Fruit fly (Drosophila melanogaster): ENCODE results near the gene Cby.
A peak's percentile ranks its signal among the peaks of the same experiment; 100 is the strongest.

Cby gene

DNA sequence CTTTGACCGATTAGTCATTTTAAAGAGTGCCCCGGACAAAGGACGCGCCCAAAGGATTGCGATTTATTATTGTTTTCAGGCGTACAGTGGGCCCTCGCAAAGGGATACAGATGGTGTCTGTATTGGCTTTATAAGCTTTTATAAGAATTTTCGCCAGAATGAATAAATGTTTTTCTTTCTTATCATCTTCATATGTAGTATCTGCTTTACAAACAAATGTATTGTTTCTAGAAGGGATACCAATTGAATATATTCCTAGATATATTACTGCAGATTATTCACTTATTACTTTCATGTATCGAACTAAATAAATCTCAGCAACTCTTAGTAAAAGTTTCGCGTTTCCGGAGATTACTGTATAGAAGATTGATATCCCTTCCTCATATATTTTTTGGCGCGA is 10.3 kb upstream of the Cby start:
- TF ChIP-seq toe (GFP tag; optimal IDR thresholded peaks at IDR 0.05) (no peak), CG11617 (GFP tag; optimal IDR thresholded peaks at IDR 0.05) (no peak), Mnt (GFP tag; optimal IDR thresholded peaks at IDR 0.05) (no peak), cnc (optimal IDR thresholded peaks at IDR 0.05) (no peak), tj (GFP tag; optimal IDR thresholded peaks at IDR 0.05) (no peak), CG12768 (GFP tag; optimal IDR thresholded peaks at IDR 0.05) (no peak), CG14711 (tag; optimal IDR thresholded peaks at IDR 0.05) (no peak), CG7101 (tag; optimal IDR thresholded peaks at IDR 0.05) (no peak), pad (GFP tag; optimal IDR thresholded peaks at IDR 0.05) (no peak), bab1 (GFP tag; optimal IDR thresholded peaks at IDR 0.05) (no peak), CG7045 (GFP tag; optimal IDR thresholded peaks at IDR 0.05) (no peak), Clk (GFP tag; optimal IDR thresholded peaks at IDR 0.05) (no peak)

dm6 chr3R:21858290-21858875 is 9.4 kb upstream of the Cby start:
- no peak for TF ChIP-seq CG12768 (GFP tag; optimal IDR thresholded peaks at IDR 0.05)
- TF ChIP-seq tj (GFP tag; optimal IDR thresholded peaks at IDR 0.05) = peak; percentile 34
- no peak for TF ChIP-seq CG14711 (tag; optimal IDR thresholded peaks at IDR 0.05)

dm6 chr3R:21859509-21859908 is 8.3 kb upstream of the Cby start:
- no peak for TF ChIP-seq bab1 (GFP tag; optimal IDR thresholded peaks at IDR 0.05)
- TF ChIP-seq CG7045 (GFP tag; optimal IDR thresholded peaks at IDR 0.05) = no peak
- no peak for TF ChIP-seq ovo (GFP tag; optimal IDR thresholded peaks at IDR 0.05)
- no peak for TF ChIP-seq CG7101 (tag; optimal IDR thresholded peaks at IDR 0.05)
- TF ChIP-seq kay (GFP tag; ENCODE audit: borderline replicate concordance) = peak; percentile 33

dm6 chr3R:21862137-21862850 is 5.5 kb upstream of the Cby start:
- TF ChIP-seq cnc (optimal IDR thresholded peaks at IDR 0.05) = no peak
- TF ChIP-seq CG5204 (GFP tag; optimal IDR thresholded peaks at IDR 0.05) = no peak
- TF ChIP-seq Clk (GFP tag; optimal IDR thresholded peaks at IDR 0.05) = no peak
- no peak for TF ChIP-seq CG1620 (GFP tag; optimal IDR thresholded peaks at IDR 0.05)

- TF ChIP-seq cic (GFP tag; optimal IDR thresholded peaks at IDR 0.05) (no peak), Hr96 (GFP tag; optimal IDR thresholded peaks at IDR 0.05) (no peak), toe (GFP tag; optimal IDR thresholded peaks at IDR 0.05) (no peak), cnc (optimal IDR thresholded peaks at IDR 0.05) (no peak)
Observed at dm6 chr3R:21862868-21863267, 4.9 kb upstream of the Cby start.

DNA sequence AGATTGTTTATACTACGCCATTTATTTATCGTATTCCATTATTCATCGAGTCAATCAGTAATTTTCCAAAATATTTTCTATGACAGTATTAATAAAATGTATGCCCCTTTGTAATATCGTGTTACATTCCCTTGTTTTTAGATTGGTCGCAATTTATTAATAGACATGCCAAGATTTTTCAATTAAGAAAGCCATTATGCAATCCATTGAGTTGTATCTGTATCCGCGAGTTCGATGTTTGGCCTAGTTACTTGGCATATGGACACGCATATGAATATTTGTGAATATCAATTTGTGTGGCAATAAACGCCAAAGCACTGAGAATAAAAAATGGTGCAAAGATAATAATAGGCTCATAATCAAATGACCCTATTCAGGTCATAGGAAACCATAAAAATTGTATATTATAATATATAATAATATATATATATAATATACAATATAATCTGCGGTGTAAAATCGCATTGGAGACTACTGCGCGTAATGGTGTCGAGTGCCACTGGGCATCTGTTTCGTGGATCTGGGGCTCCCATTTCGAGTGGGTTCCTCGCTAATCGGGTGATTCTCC is 3.9 kb upstream of the Cby start:
- TF ChIP-seq ovo (GFP tag; optimal IDR thresholded peaks at IDR 0.05) (no peak), CG7101 (tag; optimal IDR thresholded peaks at IDR 0.05) (no peak), kay (GFP tag; ENCODE audit: borderline replicate concordance) (no peak), Crg-1 (GFP tag; optimal IDR thresholded peaks at IDR 0.05) (no peak), CG33017 (tag; optimal IDR thresholded peaks at IDR 0.05) (no peak), CG11617 (GFP tag; optimal IDR thresholded peaks at IDR 0.05) (no peak), Hr96 (GFP tag; optimal IDR thresholded peaks at IDR 0.05) (no peak), tj (GFP tag; optimal IDR thresholded peaks at IDR 0.05) (no peak), CG5204 (GFP tag; optimal IDR thresholded peaks at IDR 0.05) (no peak), toe (GFP tag; optimal IDR thresholded peaks at IDR 0.05) (no peak), CG12768 (GFP tag; optimal IDR thresholded peaks at IDR 0.05) (no peak), cnc (optimal IDR thresholded peaks at IDR 0.05) (no peak), bab1 (GFP tag; optimal IDR thresholded peaks at IDR 0.05) (no peak)

dm6 chr3R:21864484-21864883 is 3.3 kb upstream of the Cby start:
- TF ChIP-seq kay (GFP tag; ENCODE audit: borderline replicate concordance) (peak; percentile 7), CG1620 (GFP tag; optimal IDR thresholded peaks at IDR 0.05) (no peak)

- no peak for TF ChIP-seq CG14711 (tag; optimal IDR thresholded peaks at IDR 0.05)
- no peak for TF ChIP-seq CG1620 (GFP tag; optimal IDR thresholded peaks at IDR 0.05)
- peak; percentile 12 for TF ChIP-seq kay (GFP tag; ENCODE audit: borderline replicate concordance)
- TF ChIP-seq toe (GFP tag; optimal IDR thresholded peaks at IDR 0.05) = no peak
- no peak for TF ChIP-seq CG33017 (tag; optimal IDR thresholded peaks at IDR 0.05)
- peak; percentile 42 for TF ChIP-seq ovo (GFP tag; optimal IDR thresholded peaks at IDR 0.05)
- no peak for TF ChIP-seq Clk (GFP tag; optimal IDR thresholded peaks at IDR 0.05)
- TF ChIP-seq bab1 (GFP tag; optimal IDR thresholded peaks at IDR 0.05) = peak; percentile 15
Observed at dm6 chr3R:21864992-21865391, 2.8 kb upstream of the Cby start, which contains the start of gene lsn. Gene lsn (plus strand): TSS chr3R:21865168.

All from whole organism, adult.